Worm (Caenorhabditis elegans): ENCODE measurements around the gene F20B6.10.

Gene F20B6.10

ce11 chrX:4190537-4191144, 26.4 kb downstream of the F20B6.10 start, which contains the start of gene vha-12:
vha-12 (plus strand) TSS chrX:4191094.
- no peak for TF ChIP-seq flt-1 (GFP tag; IDR thresholded peaks at IDR 0.05)
- no peak for TF ChIP-seq ets-7 (tag; optimal IDR thresholded peaks at IDR 0.05)
- TF ChIP-seq ceh-36 (tag; optimal IDR thresholded peaks at IDR 0.05), result no peak
- TF ChIP-seq F13C5.2 (tag; optimal IDR thresholded peaks at IDR 0.05), result no peak
- no peak for TF ChIP-seq tbx-11 (GFP tag; IDR thresholded peaks at IDR 0.05)
- TF ChIP-seq aly-1 (tag; optimal IDR thresholded peaks at IDR 0.05), result no peak
- no peak for TF ChIP-seq hmg-4 (GFP tag; optimal IDR thresholded peaks at IDR 0.05)
- TF ChIP-seq scrt-1 (GFP tag; IDR thresholded peaks at IDR 0.05), result no peak
- TF ChIP-seq ama-1 (optimal IDR thresholded peaks at IDR 0.05), result no peak
- TF ChIP-seq tra-4 (tag; optimal IDR thresholded peaks at IDR 0.05), result no peak
- TF ChIP-seq hnd-1 (tag; optimal IDR thresholded peaks at IDR 0.05), result no peak
- no peak for TF ChIP-seq tbx-37 (GFP tag; conservative IDR thresholded peaks at IDR 0.05)

ce11 chrX:4186656-4187055, 30.3 kb downstream of the F20B6.10 start, which contains the start of gene mrp-6:
mrp-6 (minus strand) TSS chrX:4186756.
- no peak for TF ChIP-seq sea-1 (GFP tag; conservative IDR thresholded peaks at IDR 0.05)
- TF ChIP-seq ceh-36 (tag; optimal IDR thresholded peaks at IDR 0.05), result no peak
- TF ChIP-seq ama-1 (optimal IDR thresholded peaks at IDR 0.05), result no peak
- TF ChIP-seq pes-1 (GFP tag; IDR thresholded peaks at IDR 0.05), result no peak
- no peak for TF ChIP-seq tbx-11 (GFP tag; IDR thresholded peaks at IDR 0.05)
- no peak for TF ChIP-seq hnd-1 (tag; optimal IDR thresholded peaks at IDR 0.05)
- no peak for TF ChIP-seq hmbx-1 (tag; optimal IDR thresholded peaks at IDR 0.05)
- TF ChIP-seq tbx-37 (GFP tag; conservative IDR thresholded peaks at IDR 0.05), result no peak
- no peak for TF ChIP-seq F13C5.2 (tag; optimal IDR thresholded peaks at IDR 0.05)
- no peak for TF ChIP-seq tra-4 (tag; optimal IDR thresholded peaks at IDR 0.05)
- no peak for TF ChIP-seq hmg-4 (GFP tag; optimal IDR thresholded peaks at IDR 0.05)
- no peak for TF ChIP-seq flt-1 (GFP tag; IDR thresholded peaks at IDR 0.05)
- TF ChIP-seq scrt-1 (GFP tag; IDR thresholded peaks at IDR 0.05), result no peak
- TF ChIP-seq ets-7 (tag; optimal IDR thresholded peaks at IDR 0.05), result no peak

ce11 chrX:4177394-4177793, 39.6 kb downstream of the F20B6.10 start, which contains the start of gene ZK470.6:
ZK470.6 (minus strand) TSS chrX:4177494.
- TF ChIP-seq flt-1 (GFP tag; IDR thresholded peaks at IDR 0.05) (no peak), scrt-1 (GFP tag; IDR thresholded peaks at IDR 0.05) (no peak), hmg-4 (GFP tag; optimal IDR thresholded peaks at IDR 0.05) (no peak), ama-1 (optimal IDR thresholded peaks at IDR 0.05) (no peak), aly-1 (tag; optimal IDR thresholded peaks at IDR 0.05) (no peak), sea-1 (GFP tag; conservative IDR thresholded peaks at IDR 0.05) (no peak), ceh-36 (tag; optimal IDR thresholded peaks at IDR 0.05) (no peak), F13C5.2 (tag; optimal IDR thresholded peaks at IDR 0.05) (no peak), tbx-37 (GFP tag; conservative IDR thresholded peaks at IDR 0.05) (no peak), tra-4 (tag; optimal IDR thresholded peaks at IDR 0.05) (no peak), pes-1 (GFP tag; IDR thresholded peaks at IDR 0.05) (no peak), hnd-1 (tag; optimal IDR thresholded peaks at IDR 0.05) (no peak), ets-7 (tag; optimal IDR thresholded peaks at IDR 0.05) (no peak), hmbx-1 (tag; optimal IDR thresholded peaks at IDR 0.05) (no peak)

ce11 chrX:4167150-4167549, 49.8 kb downstream of the F20B6.10 start, which contains the start of gene ZK470.14:
ZK470.14 (plus strand) TSS chrX:4167450.
- TF ChIP-seq B0310.2 (tag; optimal IDR thresholded peaks at IDR 0.05), result no peak
- no peak for TF ChIP-seq tbx-37 (GFP tag; conservative IDR thresholded peaks at IDR 0.05)
- TF ChIP-seq ceh-36 (tag; optimal IDR thresholded peaks at IDR 0.05), result no peak
- TF ChIP-seq hnd-1 (tag; optimal IDR thresholded peaks at IDR 0.05), result no peak
- TF ChIP-seq sea-1 (GFP tag; conservative IDR thresholded peaks at IDR 0.05), result no peak
- TF ChIP-seq scrt-1 (GFP tag; IDR thresholded peaks at IDR 0.05), result no peak
- TF ChIP-seq hmbx-1 (tag; optimal IDR thresholded peaks at IDR 0.05), result no peak
- no peak for TF ChIP-seq ceh-13 (GFP tag; optimal IDR thresholded peaks at IDR 0.05)
- TF ChIP-seq tbx-11 (GFP tag; IDR thresholded peaks at IDR 0.05), result no peak
- no peak for TF ChIP-seq ets-7 (tag; optimal IDR thresholded peaks at IDR 0.05)
- no peak for TF ChIP-seq aly-1 (tag; optimal IDR thresholded peaks at IDR 0.05)
- no peak for TF ChIP-seq pes-1 (GFP tag; IDR thresholded peaks at IDR 0.05)
